Worm (Caenorhabditis elegans): ENCODE measurements around the gene unc-93.

DNA sequence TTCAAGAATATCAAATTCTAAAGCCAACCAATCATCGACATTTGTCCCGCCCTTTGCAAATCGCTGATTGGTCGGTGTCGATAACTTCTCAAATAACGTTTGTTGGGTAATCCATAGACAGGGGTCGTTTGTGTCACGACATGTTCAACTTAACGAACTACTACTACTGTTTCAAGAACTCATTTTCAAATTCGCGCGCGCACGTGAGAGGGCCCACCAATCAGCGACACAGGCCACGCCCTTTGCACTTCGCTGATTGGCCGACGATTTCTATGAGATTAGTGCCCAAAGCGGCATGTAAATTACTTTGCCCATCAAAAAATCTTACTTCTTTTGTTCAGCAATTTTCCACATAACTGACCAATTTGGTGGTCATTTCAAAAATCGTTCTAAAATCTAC lies 49.5 kb upstream of the unc-93 start:
- TF ChIP-seq tbx-8 (GFP tag; optimal IDR thresholded peaks at IDR 0.05) (no peak), unc-39 (tag; optimal IDR thresholded peaks at IDR 0.05) (no peak), ztf-11 (tag; optimal IDR thresholded peaks at IDR 0.05) (no peak), lsy-2 (tag; optimal IDR thresholded peaks at IDR 0.05) (no peak), snpc-4 (tag; optimal IDR thresholded peaks at IDR 0.05) (no peak), unc-62 (GFP tag; optimal IDR thresholded peaks at IDR 0.05) (no peak), mep-1 (tag; optimal IDR thresholded peaks at IDR 0.05) (no peak)

Data from whole organism, mixed stage, embryonic.